Worm (Caenorhabditis elegans) whole organism, L3 larva: ENCODE measurements around the gene ZC443.2.

ENCODE experiments used
- nhr-11 ChIP-seq: fragments of 150-350 bp; optimal IDR thresholded peaks from 2 replicates; lab custom pipeline; 2014; ENCODE audit warnings: missing biosample characterization, missing genetic modification characterization
- nhr-12 ChIP-seq: fragments of 150-350 bp; optimal IDR thresholded peaks from 2 replicates; lab custom pipeline; 2014; ENCODE audit warnings: missing biosample characterization, missing genetic modification characterization
- nhr-76 ChIP-seq: fragments of 150-350 bp; sonication (generic microtip); optimal IDR thresholded peaks from 5 replicates; lab custom pipeline; 2014; ENCODE audit warnings: missing biosample characterization, missing genetic modification characterization
- pha-4 ChIP-seq: fragments of 150-350 bp; optimal IDR thresholded peaks from 2 replicates; lab custom pipeline; 2014; ENCODE audit warnings: missing biosample characterization, missing genetic modification reagents, missing genetic modification characterization

DNA sequence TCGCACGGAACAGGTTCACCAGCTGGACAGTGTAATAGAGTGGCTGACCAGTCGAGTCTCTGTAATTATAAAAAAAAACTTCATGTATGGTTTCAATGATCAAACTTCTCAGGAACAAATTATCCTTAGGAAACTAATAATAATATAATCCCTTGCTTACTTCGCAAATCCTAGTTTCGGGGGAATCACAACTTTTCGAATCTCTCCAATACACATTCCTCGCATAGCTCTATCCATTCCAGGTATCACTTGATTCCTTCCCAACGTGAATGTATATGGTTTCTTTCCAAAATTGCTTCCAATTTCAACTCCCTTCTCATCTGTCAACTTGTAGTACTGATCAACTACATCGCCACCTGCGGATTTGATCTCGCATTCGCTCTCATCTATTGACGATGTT is 24.7 kb downstream of the ZC443.2 start:
- TF ChIP-seq pha-4 (tag; lab: Kevin White, UChicago) (no peak), nhr-76 (tag; lab: Kevin White, UChicago) (no peak), nhr-11 (tag; lab: Kevin White, UChicago) (no peak), nhr-12 (tag; lab: Kevin White, UChicago) (no peak)
